Worm (Caenorhabditis elegans) whole organism, young adult: ENCODE results near the gene str-169.
A peak's percentile ranks its signal among the peaks of the same experiment; 100 is the strongest.

Source experiments
- B0019.2 ChIP-seq: fragments of 200-800 bp; sonication (Bioruptor generic); conservative IDR thresholded peaks from 2 replicates; pipeline ENCODE4 v1.3.6; 2022; ENCODE audit warnings: missing genetic modification reagents, missing genetic modification characterization, missing compliant biosample characterization
- B0261.1 ChIP-seq: sonication (generic microtip); optimal IDR thresholded peaks from 2 replicates; lab custom pipeline; 2016; ENCODE audit warnings: mild to moderate bottlenecking, missing genetic modification characterization, moderate library complexity, missing compliant biosample characterization
- C17E4.6 ChIP-seq: fragments of 200-800 bp; sonication (Bioruptor generic); IDR thresholded peaks from 2 replicates; pipeline ENCODE4 v1.3.6; 2022; ENCODE audit warnings: missing genetic modification reagents, missing genetic modification characterization, missing compliant biosample characterization
- F39B2.1 ChIP-seq: fragments of 200-800 bp; sonication (Bioruptor generic); IDR thresholded peaks from 2 replicates; pipeline ENCODE4 v1.3.6; 2022; ENCODE audit warnings: missing genetic modification reagents, missing genetic modification characterization, missing compliant biosample characterization
- F52B5.7 ChIP-seq: sonication (generic microtip); optimal IDR thresholded peaks from 2 replicates; lab custom pipeline; 2016; ENCODE audit warnings: mild to moderate bottlenecking, missing genetic modification characterization, missing compliant biosample characterization
- T07F8.4 ChIP-seq: sonication (generic microtip); optimal IDR thresholded peaks from 2 replicates; lab custom pipeline; 2016; ENCODE audit warnings: mild to moderate bottlenecking, missing genetic modification characterization, moderate library complexity, missing compliant biosample characterization
- T26A5.8 ChIP-seq: sonication (generic microtip); optimal IDR thresholded peaks from 2 replicates; lab custom pipeline; 2016; ENCODE audit warnings: missing genetic modification characterization, missing compliant biosample characterization
- atf-7 ChIP-seq: sonication (generic microtip); optimal IDR thresholded peaks from 2 replicates; lab custom pipeline; 2017; ENCODE audit warnings: mild to moderate bottlenecking, missing genetic modification characterization, missing compliant biosample characterization
- athp-1 ChIP-seq: sonication (generic microtip); optimal IDR thresholded peaks from 2 replicates; lab custom pipeline; 2017; ENCODE audit warnings: mild to moderate bottlenecking, missing genetic modification characterization, missing compliant biosample characterization
- attf-3 ChIP-seq: fragments of 200-800 bp; sonication (Bioruptor generic); conservative IDR thresholded peaks from 2 replicates; pipeline ENCODE4 v1.3.6; 2022; ENCODE audit warnings: missing genetic modification reagents, missing genetic modification characterization, missing compliant biosample characterization
- attf-5 ChIP-seq: fragments of 200-800 bp; sonication (Bioruptor generic); optimal IDR thresholded peaks from 2 replicates; lab custom pipeline; 2018; ENCODE audit warnings: mild to moderate bottlenecking, missing genetic modification characterization, missing compliant biosample characterization
- attf-6 ChIP-seq: fragments of 200-800 bp; sonication (Bioruptor generic); IDR thresholded peaks from 2 replicates; pipeline ENCODE4 v1.3.6; 2022; ENCODE audit warnings: missing genetic modification reagents, missing genetic modification characterization, missing compliant biosample characterization
- bed-1 ChIP-seq: fragments of 200-800 bp; sonication (Bioruptor generic); IDR thresholded peaks from 2 replicates; pipeline ENCODE4 v1.3.6; 2022; ENCODE audit warnings: missing genetic modification reagents, missing genetic modification characterization, missing compliant biosample characterization
- ceh-27 ChIP-seq: fragments of 200-800 bp; sonication (Bioruptor generic); optimal IDR thresholded peaks from 2 replicates; lab custom pipeline; 2018; ENCODE audit warnings: mild to moderate bottlenecking, missing genetic modification characterization, moderate library complexity, missing compliant biosample characterization
- ceh-40 ChIP-seq: fragments of 200-800 bp; sonication (Bioruptor generic); IDR thresholded peaks from 2 replicates; pipeline ENCODE4 v1.3.6; 2022; ENCODE audit warnings: missing genetic modification characterization, missing compliant biosample characterization
- ceh-91 ChIP-seq: fragments of 200-800 bp; sonication (Bioruptor generic); IDR thresholded peaks from 2 replicates; pipeline ENCODE4 v1.3.6; 2022; ENCODE audit warnings: missing genetic modification reagents, missing genetic modification characterization, missing compliant biosample characterization
- dox-1 ChIP-seq: fragments of 200-800 bp; sonication (Bioruptor generic); IDR thresholded peaks from 2 replicates; pipeline ENCODE4 v1.3.6; 2022; ENCODE audit warnings: missing genetic modification reagents, missing genetic modification characterization, missing compliant biosample characterization
- dpff-1 ChIP-seq: sonication (generic microtip); optimal IDR thresholded peaks from 2 replicates; lab custom pipeline; 2017; ENCODE audit warnings: mild to moderate bottlenecking, missing genetic modification characterization, missing compliant biosample characterization
- dpl-1 ChIP-seq: fragments of 150-350 bp; optimal IDR thresholded peaks from 2 replicates; lab custom pipeline; 2014; ENCODE audit warnings: missing biosample characterization, missing genetic modification reagents, missing genetic modification characterization
- egl-44 ChIP-seq: fragments of 200-800 bp; sonication (Bioruptor generic); IDR thresholded peaks from 2 replicates; pipeline ENCODE4 v1.3.6; 2022; ENCODE audit warnings: missing genetic modification reagents, missing genetic modification characterization, missing compliant biosample characterization
- ets-4 ChIP-seq: fragments of 200-800 bp; sonication (Bioruptor generic); optimal IDR thresholded peaks from 2 replicates; lab custom pipeline; 2018; ENCODE audit warnings: mild to moderate bottlenecking, missing genetic modification characterization, missing compliant biosample characterization
- fkh-3 ChIP-seq: sonication (generic microtip); optimal IDR thresholded peaks from 2 replicates; lab custom pipeline; 2016; ENCODE audit warnings: mild to moderate bottlenecking, missing genetic modification characterization, missing compliant biosample characterization
- him-1 ChIP-seq: sonication (generic microtip); optimal IDR thresholded peaks from 2 replicates; lab custom pipeline; 2016; ENCODE audit warnings: missing genotype, missing genetic modification reagents, missing genetic modification characterization, missing compliant biosample characterization
- hlh-26 ChIP-seq: fragments of 200-800 bp; sonication (Bioruptor generic); conservative IDR thresholded peaks from 2 replicates; pipeline ENCODE4 v1.3.6; 2022; ENCODE audit warnings: missing genetic modification reagents, missing genetic modification characterization, missing compliant biosample characterization
- hmg-1.2 ChIP-seq: fragments of 200-800 bp; sonication (Bioruptor generic); IDR thresholded peaks from 2 replicates; pipeline ENCODE4 v1.3.6; 2022; ENCODE audit warnings: missing genetic modification reagents, missing genetic modification characterization, missing compliant biosample characterization
- hrde-1 ChIP-seq: sonication (generic microtip); optimal IDR thresholded peaks from 2 replicates; lab custom pipeline; 2016; ENCODE audit warnings: missing genetic modification characterization, mild to moderate bottlenecking, missing compliant biosample characterization, moderate library complexity, missing genotype, missing genetic modification reagents, borderline replicate concordance
- hsf-1 ChIP-seq: fragments of 200-800 bp; sonication (Bioruptor generic); IDR thresholded peaks from 2 replicates; pipeline ENCODE4 v1.3.6; 2022; ENCODE audit warnings: missing genetic modification reagents, missing genetic modification characterization, missing compliant biosample characterization
- lin-35 ChIP-seq, 3 experiments: fragments of 150-350 bp in 2 of 3; sonication (generic microtip) in 1 of 3; optimal IDR thresholded peaks; 2 replicates each; lab custom pipeline; 2014 to 2018; ENCODE audit warnings: missing biosample characterization in 3 of 3, missing genetic modification characterization in 3 of 3, missing genetic modification reagents in 3 of 3
- madf-10 ChIP-seq: sonication (generic microtip); optimal IDR thresholded peaks from 2 replicates; lab custom pipeline; 2016; ENCODE audit warnings: mild to moderate bottlenecking, missing genetic modification characterization, missing compliant biosample characterization
- mel-28 ChIP-seq: sonication (generic microtip); optimal IDR thresholded peaks from 2 replicates; lab custom pipeline; 2016; ENCODE audit warnings: borderline replicate concordance, mild to moderate bottlenecking, missing genetic modification characterization, missing compliant biosample characterization
- mes-4 ChIP-seq: sonication (generic microtip); optimal IDR thresholded peaks from 2 replicates; lab custom pipeline; 2016; ENCODE audit warnings: missing genotype, missing genetic modification characterization, missing compliant biosample characterization
- mxl-1 ChIP-seq: sonication (generic microtip); optimal IDR thresholded peaks from 2 replicates; lab custom pipeline; 2016; ENCODE audit warnings: missing genetic modification characterization, missing compliant biosample characterization
- nfyb-1 ChIP-seq: fragments of 200-800 bp; sonication (Bioruptor generic); IDR thresholded peaks from 2 replicates; pipeline ENCODE4 v1.3.6; 2022; ENCODE audit warnings: missing genetic modification reagents, missing genetic modification characterization, missing compliant biosample characterization
- nhr-80 ChIP-seq: sonication (generic microtip); optimal IDR thresholded peaks from 2 replicates; lab custom pipeline; 2016; ENCODE audit warnings: missing genetic modification characterization, missing compliant biosample characterization
- nhr-90 ChIP-seq: sonication (generic microtip); optimal IDR thresholded peaks from 2 replicates; lab custom pipeline; 2016; ENCODE audit warnings: missing genotype, mild to moderate bottlenecking, missing genetic modification characterization, missing compliant biosample characterization
- pbrm-1 ChIP-seq: fragments of 200-800 bp; sonication (Bioruptor generic); IDR thresholded peaks from 2 replicates; pipeline ENCODE4 v1.3.6; 2022; ENCODE audit warnings: missing genetic modification reagents, missing genetic modification characterization, missing compliant biosample characterization
- pha-4 ChIP-seq: fragments of 150-350 bp; sonication (generic microtip); optimal IDR thresholded peaks from 2 replicates; lab custom pipeline; 2014; ENCODE audit warnings: missing biosample characterization, missing genetic modification reagents, missing genetic modification characterization
- rcor-1 ChIP-seq: fragments of 200-800 bp; sonication (Bioruptor generic); IDR thresholded peaks from 2 replicates; pipeline ENCODE4 v1.3.6; 2022; ENCODE audit warnings: missing genetic modification reagents, missing genetic modification characterization, missing compliant biosample characterization
- rpc-1 ChIP-seq, 2 experiments: fragments of 150-350 bp in 1 of 2; sonication (generic microtip) in 1 of 2; optimal IDR thresholded peaks; 2 replicates each; lab custom pipeline; 2014 to 2018; ENCODE audit warnings: missing biosample characterization in 1 of 2, missing genetic modification characterization in 1 of 2, missing genetic modification reagents in 1 of 2, missing genotype in 1 of 2
- sdz-38 ChIP-seq: sonication (generic microtip); optimal IDR thresholded peaks from 2 replicates; lab custom pipeline; 2016; ENCODE audit warnings: missing genotype, missing genetic modification characterization, missing compliant biosample characterization
- snpc-3.4 ChIP-seq: sonication (generic microtip); optimal IDR thresholded peaks from 2 replicates; lab custom pipeline; 2017; ENCODE audit warnings: missing genetic modification characterization, mild to moderate bottlenecking, missing compliant biosample characterization, antibody characterized with exemption, moderate library complexity, missing genotype, missing genetic modification reagents
- snpc-4 ChIP-seq, 5 experiments: fragments of 150-350 bp in 1 of 5; sonication (generic microtip) in 4 of 5; optimal IDR thresholded peaks; 2 replicates each; lab custom pipeline; 2014 to 2018; ENCODE audit warnings: missing genetic modification characterization in 5 of 5, missing biosample characterization in 3 of 5, antibody characterized with exemption in 2 of 5, mild to moderate bottlenecking in 2 of 5, missing compliant biosample characterization in 2 of 5, missing genotype in 2 of 5, moderate library complexity in 2 of 5, missing genetic modification reagents in 1 of 5
- ztf-22 ChIP-seq: fragments of 200-800 bp; sonication (Bioruptor generic); optimal IDR thresholded peaks from 2 replicates; lab custom pipeline; 2018; ENCODE audit warnings: mild to moderate bottlenecking, missing genetic modification characterization, moderate library complexity, missing compliant biosample characterization
- ztf-26 ChIP-seq: sonication (generic microtip); optimal IDR thresholded peaks from 2 replicates; lab custom pipeline; 2017; ENCODE audit warnings: missing genetic modification characterization, missing compliant biosample characterization
- ztf-3 ChIP-seq: fragments of 200-800 bp; sonication (Bioruptor generic); optimal IDR thresholded peaks from 2 replicates; lab custom pipeline; 2018; ENCODE audit warnings: mild to moderate bottlenecking, missing genetic modification characterization, missing compliant biosample characterization

str-169 gene

ce11 chrIV:4920595-4920994, 25.3 kb upstream of the str-169 start:
- TF ChIP-seq ceh-40 (GFP tag; lab: Robert Waterston, UW): peak; percentile 85; the same call in 1 of the 2 replicates
- peak; percentile 97 for TF ChIP-seq hsf-1

ce11 chrIV:4930045-4930444, 15.8 kb upstream of the str-169 start, which contains the start of gene Y9C9A.8:
Y9C9A.8 (plus strand) TSS chrIV:4930345.
- no peak for TF ChIP-seq snpc-3.4
- no peak for TF ChIP-seq atf-7 (tag; lab: Kevin White, UChicago)
- no peak for TF ChIP-seq dox-1 (GFP tag; lab: Robert Waterston, UW)
- no peak for TF ChIP-seq dpl-1
- TF ChIP-seq him-1 (tag; lab: Kevin White, UChicago): no peak
- no peak for TF ChIP-seq attf-6 (GFP tag; lab: Robert Waterston, UW)
- no peak for TF ChIP-seq sdz-38 (tag; lab: Kevin White, UChicago)
- no peak for TF ChIP-seq egl-44 (GFP tag; lab: Robert Waterston, UW)
- TF ChIP-seq mxl-1 (tag; lab: Kevin White, UChicago): no peak
- TF ChIP-seq T26A5.8: no peak
- no peak for TF ChIP-seq attf-5 (GFP tag; lab: Kevin White, UChicago)
- TF ChIP-seq snpc-4 (GFP tag; optimal IDR thresholded peaks at IDR 0.05; lab: Kevin White, UChicago): no peak
- no peak for TF ChIP-seq snpc-4 (tag; optimal IDR thresholded peaks at IDR 0.05; lab: Kevin White, UChicago)
- TF ChIP-seq rcor-1 (GFP tag; lab: Robert Waterston, UW): no peak
- TF ChIP-seq ztf-26 (tag; lab: Kevin White, UChicago): no peak
- no peak for TF ChIP-seq ceh-27
- no peak for TF ChIP-seq attf-3 (GFP tag; lab: Robert Waterston, UW)
- no peak for TF ChIP-seq nhr-90 (tag; lab: Kevin White, UChicago)
- TF ChIP-seq ets-4 (GFP tag; lab: Kevin White, UChicago): no peak

ce11 chrIV:4930754-4931322, 15.0 kb upstream of the str-169 start:
- TF ChIP-seq hlh-26 (GFP tag; lab: Robert Waterston, UW): no peak
- no peak for TF ChIP-seq F39B2.1 (GFP tag; lab: Robert Waterston, UW)
- TF ChIP-seq B0019.2 (GFP tag; lab: Robert Waterston, UW): no peak
- peak; percentile 18 for TF ChIP-seq madf-10 (tag; lab: Kevin White, UChicago)
- TF ChIP-seq dox-1 (GFP tag; lab: Robert Waterston, UW): no peak; the same call in 1 of the 2 replicates
- TF ChIP-seq rpc-1 (optimal IDR thresholded peaks at IDR 0.05; lab: Kevin White, UChicago): peak; percentile 85
- TF ChIP-seq rpc-1 (tag; optimal IDR thresholded peaks at IDR 0.05; lab: Kevin White, UChicago): peak; percentile 84
- no peak for TF ChIP-seq nhr-80
- TF ChIP-seq pbrm-1 (GFP tag; lab: Robert Waterston, UW): no peak
- TF ChIP-seq ceh-91 (GFP tag; lab: Robert Waterston, UW): no peak
- TF ChIP-seq mes-4: peak; percentile 47
- TF ChIP-seq hmg-1.2: peak; percentile 80
- no peak for TF ChIP-seq dpff-1 (tag; lab: Kevin White, UChicago)
- TF ChIP-seq nfyb-1 (GFP tag; lab: Robert Waterston, UW): no peak
- no peak for TF ChIP-seq athp-1 (tag; lab: Kevin White, UChicago)
- peak; percentile 39; the same call in 1 of the 2 replicates for TF ChIP-seq egl-44 (GFP tag; lab: Robert Waterston, UW)
- peak; percentile 45 for TF ChIP-seq T07F8.4 (tag; lab: Kevin White, UChicago)
- TF ChIP-seq ztf-22: no peak
- peak; percentile 48; the same call in 1 of the 2 replicates for TF ChIP-seq C17E4.6
- peak; percentile 31 for TF ChIP-seq nhr-90 (tag; lab: Kevin White, UChicago)
- TF ChIP-seq fkh-3 (tag; lab: Kevin White, UChicago): peak; percentile 45
- TF ChIP-seq ztf-3 (GFP tag; lab: Kevin White, UChicago): no peak
- TF ChIP-seq pha-4 (tag; lab: Kevin White, UChicago): no peak
- no peak for TF ChIP-seq lin-35 (GFP tag; optimal IDR thresholded peaks at IDR 0.05; lab: Kevin White, UChicago)
- TF ChIP-seq bed-1 (GFP tag; lab: Robert Waterston, UW): no peak
- TF ChIP-seq B0261.1: peak; percentile 61
- no peak for TF ChIP-seq hrde-1
- TF ChIP-seq mel-28 (tag; lab: Kevin White, UChicago): no peak
- TF ChIP-seq F52B5.7 (tag; lab: Kevin White, UChicago): no peak
